Worm (Caenorhabditis elegans) whole organism, midembryonic: ENCODE results near the gene T26H5.10.

Source experiments
- T22C8.4 ChIP-seq: fragments of 200-800 bp; sonication (Bioruptor generic); IDR thresholded peaks from 2 replicates; pipeline ENCODE4 v1.3.6; 2022; ENCODE audit warnings: missing genetic modification characterization, missing compliant biosample characterization
- cog-1 ChIP-seq: sonication (generic microtip); optimal IDR thresholded peaks from 2 replicates; lab custom pipeline; 2016; ENCODE audit warnings: missing genetic modification characterization, missing compliant biosample characterization
- flt-1 ChIP-seq: fragments of 200-800 bp; sonication (Bioruptor generic); IDR thresholded peaks from 2 replicates; pipeline ENCODE4 v1.3.6; 2022; ENCODE audit warnings: missing genetic modification characterization, missing compliant biosample characterization
- klf-2 ChIP-seq: fragments of 200-800 bp; sonication (Bioruptor generic); conservative IDR thresholded peaks from 2 replicates; pipeline ENCODE4 v1.3.6; 2022; ENCODE audit warnings: missing genetic modification reagents, missing genetic modification characterization, missing compliant biosample characterization
- med-1 ChIP-seq: sonication (generic microtip); optimal IDR thresholded peaks from 2 replicates; lab custom pipeline; 2017; ENCODE audit warnings: missing genetic modification characterization, mild to moderate bottlenecking, missing compliant biosample characterization, antibody characterized with exemption, missing genetic modification reagents; ENCODE audit not compliant: insufficient read depth
- ref-1 ChIP-seq: fragments of 200-800 bp; sonication (Bioruptor generic); conservative IDR thresholded peaks from 2 replicates; pipeline ENCODE4 v1.3.6; 2022; ENCODE audit warnings: missing genetic modification reagents, missing genetic modification characterization, missing compliant biosample characterization
- tab-1 ChIP-seq: fragments of 200-800 bp; sonication (Bioruptor generic); IDR thresholded peaks from 2 replicates; pipeline ENCODE4 v1.3.6; 2022; ENCODE audit warnings: missing genetic modification characterization, missing compliant biosample characterization
- ztf-23 ChIP-seq: fragments of 200-800 bp; sonication (Bioruptor generic); IDR thresholded peaks from 2 replicates; pipeline ENCODE4 v1.3.6; 2022; ENCODE audit warnings: missing genetic modification reagents, missing genetic modification characterization, missing compliant biosample characterization
- ztf-29 ChIP-seq: fragments of 200-800 bp; sonication (Bioruptor generic); IDR thresholded peaks from 2 replicates; pipeline ENCODE4 v1.3.6; 2022; ENCODE audit warnings: missing genetic modification reagents, missing genetic modification characterization, missing compliant biosample characterization

T26H5.10 gene

DNA sequence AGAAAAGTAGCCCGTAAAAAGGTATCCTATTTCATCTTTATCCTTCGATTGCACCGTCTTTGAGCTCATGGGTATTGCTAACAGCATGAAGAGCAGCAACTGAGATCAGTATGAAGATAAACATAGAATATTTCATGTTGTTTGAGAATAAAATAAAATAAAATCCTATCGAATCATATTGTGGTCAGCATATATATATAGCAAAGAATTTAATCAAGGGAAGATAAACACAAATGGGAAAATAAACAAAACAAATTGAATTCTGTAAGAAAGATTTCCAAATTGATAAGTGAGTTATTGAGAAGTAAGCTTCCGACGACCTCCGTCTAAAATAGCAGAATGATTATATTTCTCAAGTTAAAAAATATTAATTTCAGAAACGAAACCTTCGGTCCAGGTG, at the start of gene T26H5.10:
TSS of gene T26H5.10 (minus strand) at position 101 of the 400 bp plus-strand sequence.
- TF ChIP-seq ztf-23 (GFP tag; lab: Robert Waterston, UW) (no peak), T22C8.4 (GFP tag; lab: Robert Waterston, UW) (no peak), med-1 (GFP tag; lab: Kevin White, UChicago) (no peak), flt-1 (GFP tag; lab: Robert Waterston, UW) (no peak), tab-1 (GFP tag; lab: Robert Waterston, UW) (no peak), klf-2 (GFP tag; lab: Robert Waterston, UW) (no peak), ref-1 (GFP tag; lab: Robert Waterston, UW) (no peak), ztf-29 (GFP tag; lab: Robert Waterston, UW) (no peak), cog-1 (tag; lab: Kevin White, UChicago) (no peak)

DNA sequence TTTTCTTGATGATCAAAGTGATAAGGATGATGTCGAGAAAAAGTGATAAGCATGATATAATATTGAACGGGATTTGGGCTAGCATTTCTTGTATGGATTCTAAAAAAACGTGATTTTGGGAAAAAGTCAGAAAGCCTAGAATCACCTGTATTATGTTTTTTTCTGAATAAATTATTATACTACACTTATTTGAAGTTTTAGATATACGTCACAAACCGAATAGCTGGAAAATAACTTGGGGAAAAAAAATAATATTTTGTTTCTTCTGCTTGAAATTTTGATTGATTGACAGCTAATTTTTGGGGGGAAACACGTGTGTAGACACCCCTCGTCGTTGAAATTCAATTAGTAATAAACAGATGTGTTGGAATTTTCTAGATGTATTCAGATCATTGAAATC, 48.9 kb upstream of the T26H5.10 start, which contains the start of gene str-264:
TSS of gene str-264 (minus strand) at position 101 of the 400 bp plus-strand sequence.
- TF ChIP-seq klf-2 (GFP tag; lab: Robert Waterston, UW) (no peak), flt-1 (GFP tag; lab: Robert Waterston, UW) (no peak), tab-1 (GFP tag; lab: Robert Waterston, UW) (no peak), ztf-29 (GFP tag; lab: Robert Waterston, UW) (no peak)

DNA sequence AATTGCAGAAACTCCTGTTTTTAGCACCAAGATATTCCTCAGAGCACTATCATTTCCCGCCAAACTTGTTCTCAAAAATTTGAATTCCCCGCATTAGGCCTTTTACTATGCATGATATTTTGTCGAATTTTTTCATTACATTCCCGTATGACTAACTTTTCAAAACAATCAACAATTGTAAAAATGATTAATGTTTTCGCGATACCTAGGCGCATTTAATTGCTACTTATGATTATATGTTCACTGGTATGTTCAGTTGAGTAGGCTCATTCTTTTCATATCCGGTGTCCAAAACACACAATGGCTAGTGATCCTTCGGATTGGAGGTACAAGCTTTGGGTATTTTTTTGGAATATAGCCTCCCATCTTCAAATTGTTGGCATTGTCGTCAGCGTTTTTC, 44.2 kb upstream of the T26H5.10 start, which contains the start of gene srw-21:
TSS of gene srw-21 (plus strand) at position 301 of the 400 bp plus-strand sequence.
- TF ChIP-seq med-1 (GFP tag; lab: Kevin White, UChicago), result no peak
- no peak for TF ChIP-seq ztf-29 (GFP tag; lab: Robert Waterston, UW)
- no peak for TF ChIP-seq tab-1 (GFP tag; lab: Robert Waterston, UW)
- no peak for TF ChIP-seq klf-2 (GFP tag; lab: Robert Waterston, UW)
- no peak for TF ChIP-seq cog-1 (tag; lab: Kevin White, UChicago)
- TF ChIP-seq flt-1 (GFP tag; lab: Robert Waterston, UW), result no peak
- TF ChIP-seq ztf-23 (GFP tag; lab: Robert Waterston, UW), result no peak
- TF ChIP-seq T22C8.4 (GFP tag; lab: Robert Waterston, UW), result no peak
- no peak for TF ChIP-seq ref-1 (GFP tag; lab: Robert Waterston, UW)

DNA sequence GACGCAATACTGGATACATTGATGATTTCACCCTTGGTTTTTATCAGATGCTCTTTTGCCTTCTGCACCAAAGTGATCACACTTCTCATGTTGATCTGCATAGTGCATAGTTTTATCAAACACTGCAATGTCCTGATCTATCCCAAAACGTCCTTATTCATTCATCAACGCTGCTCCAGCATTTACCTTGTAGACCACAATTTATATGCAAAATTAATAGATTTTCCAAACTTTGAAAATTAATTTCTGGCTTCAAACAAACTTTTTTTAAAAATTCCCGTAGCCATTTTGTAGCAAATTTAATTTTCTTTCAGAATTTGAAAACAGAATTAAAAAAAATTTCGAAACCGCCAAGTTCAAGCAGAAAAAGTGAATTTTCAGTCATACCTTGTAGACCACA, 40.9 kb upstream of the T26H5.10 start, which contains the start of gene C06B8.3:
TSS of gene C06B8.3 (minus strand) at position 101 of the 400 bp plus-strand sequence.
- TF ChIP-seq ref-1 (GFP tag; lab: Robert Waterston, UW), result no peak
- TF ChIP-seq tab-1 (GFP tag; lab: Robert Waterston, UW), result no peak
- TF ChIP-seq med-1 (GFP tag; lab: Kevin White, UChicago), result no peak
- TF ChIP-seq cog-1 (tag; lab: Kevin White, UChicago), result no peak
- TF ChIP-seq T22C8.4 (GFP tag; lab: Robert Waterston, UW), result no peak

DNA sequence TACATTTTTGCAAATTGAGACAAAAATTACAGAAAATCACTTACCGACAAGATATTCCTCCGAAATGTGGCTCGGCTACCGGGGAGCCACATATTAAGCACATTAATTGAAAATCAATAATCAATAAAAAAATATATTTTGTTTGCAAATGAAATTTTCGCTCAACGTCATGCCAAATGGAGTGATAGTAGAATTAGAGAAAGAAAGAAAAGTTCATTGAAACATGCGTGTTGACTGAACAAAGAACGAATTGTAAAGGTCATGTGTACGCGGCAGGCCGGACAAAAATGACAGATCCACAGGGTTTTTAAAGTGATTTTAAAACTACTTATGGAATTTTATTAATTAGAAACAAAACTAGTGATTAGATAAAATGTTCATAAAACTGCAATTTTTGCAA, 40.0 kb upstream of the T26H5.10 start:
- TF ChIP-seq cog-1 (tag; lab: Kevin White, UChicago) (no peak), ref-1 (GFP tag; lab: Robert Waterston, UW) (no peak), T22C8.4 (GFP tag; lab: Robert Waterston, UW) (no peak), ztf-29 (GFP tag; lab: Robert Waterston, UW) (no peak), klf-2 (GFP tag; lab: Robert Waterston, UW) (no peak), med-1 (GFP tag; lab: Kevin White, UChicago) (no peak), tab-1 (GFP tag; lab: Robert Waterston, UW) (no peak), flt-1 (GFP tag; lab: Robert Waterston, UW) (no peak), ztf-23 (GFP tag; lab: Robert Waterston, UW) (no peak)

DNA sequence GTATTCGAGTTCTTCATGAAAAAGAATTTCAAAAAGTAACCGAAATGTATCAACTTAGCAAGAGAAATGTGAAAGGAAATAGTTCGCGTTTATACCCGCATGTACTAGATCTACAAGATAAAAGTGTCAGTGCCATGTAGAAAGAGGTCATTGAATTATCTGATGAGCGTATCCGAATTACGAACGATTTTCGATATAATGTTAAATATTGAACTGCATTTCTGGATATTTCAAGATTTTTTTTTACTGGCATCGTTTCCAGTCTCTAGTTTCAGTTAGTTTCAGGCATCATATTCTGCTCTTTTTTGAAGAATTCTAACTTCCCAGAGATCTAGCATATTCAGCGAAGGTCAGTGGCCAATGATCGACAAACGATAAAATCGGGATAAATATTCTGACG, 37.8 kb upstream of the T26H5.10 start, which contains the start of gene nhr-150:
TSS of gene nhr-150 (minus strand) at position 92 of the 400 bp plus-strand sequence.
- TF ChIP-seq klf-2 (GFP tag; lab: Robert Waterston, UW), result no peak
- no peak for TF ChIP-seq flt-1 (GFP tag; lab: Robert Waterston, UW)
- no peak for TF ChIP-seq ztf-23 (GFP tag; lab: Robert Waterston, UW)
- TF ChIP-seq T22C8.4 (GFP tag; lab: Robert Waterston, UW), result no peak
- no peak for TF ChIP-seq tab-1 (GFP tag; lab: Robert Waterston, UW)
- no peak for TF ChIP-seq cog-1 (tag; lab: Kevin White, UChicago)
- no peak for TF ChIP-seq ztf-29 (GFP tag; lab: Robert Waterston, UW)
- no peak for TF ChIP-seq med-1 (GFP tag; lab: Kevin White, UChicago)

DNA sequence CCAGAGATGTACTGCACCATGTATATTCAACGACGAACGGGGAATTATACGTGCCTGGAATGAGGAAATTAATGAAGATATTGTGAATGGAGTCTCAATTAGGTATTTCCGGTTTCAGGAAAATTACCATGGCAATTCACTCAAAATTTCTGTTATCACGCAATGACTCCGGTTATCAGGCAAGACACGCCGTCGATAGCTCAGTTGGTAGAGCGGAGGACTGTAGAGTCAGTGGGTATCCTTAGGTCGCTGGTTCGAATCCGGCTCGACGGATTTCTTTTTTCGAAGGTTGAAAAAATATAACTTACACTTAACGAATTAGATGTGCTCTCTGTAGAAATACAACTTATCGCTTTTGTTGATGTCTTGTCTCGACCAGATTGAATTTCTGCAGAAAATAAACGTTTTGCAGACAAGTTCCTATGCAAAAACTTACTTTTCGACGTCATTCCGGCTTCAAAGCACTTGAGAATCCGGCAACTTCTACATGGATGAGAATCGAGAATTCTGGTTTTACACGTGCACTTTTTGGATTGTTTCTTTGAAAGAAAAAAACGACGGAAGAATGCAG, 37.0 kb upstream of the T26H5.10 start:
- TF ChIP-seq ztf-29 (GFP tag; lab: Robert Waterston, UW), result no peak

DNA sequence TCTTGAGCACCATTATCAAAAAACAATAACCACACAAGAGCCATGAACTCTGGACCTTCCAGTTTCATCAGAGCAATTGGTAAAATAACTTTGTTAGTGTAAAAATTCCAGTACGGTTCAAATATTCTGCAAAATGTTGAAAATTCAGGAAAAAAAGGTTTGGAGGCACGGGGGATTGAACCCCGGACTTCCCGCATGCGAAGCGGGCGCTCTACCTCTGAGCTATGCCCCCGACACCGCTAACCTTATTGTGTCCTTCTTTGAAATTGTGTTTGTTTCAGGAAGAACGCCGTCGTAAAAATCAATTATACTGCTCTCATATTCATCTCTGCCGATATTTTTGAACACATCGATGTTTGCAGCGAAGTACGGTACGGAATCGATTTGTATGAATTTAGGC, 36.2 kb upstream of the T26H5.10 start:
- no peak for TF ChIP-seq cog-1 (tag; lab: Kevin White, UChicago)
- TF ChIP-seq flt-1 (GFP tag; lab: Robert Waterston, UW), result 0 out of 2 replicates have a peak, but pooled peaks have one; percentile 28

DNA sequence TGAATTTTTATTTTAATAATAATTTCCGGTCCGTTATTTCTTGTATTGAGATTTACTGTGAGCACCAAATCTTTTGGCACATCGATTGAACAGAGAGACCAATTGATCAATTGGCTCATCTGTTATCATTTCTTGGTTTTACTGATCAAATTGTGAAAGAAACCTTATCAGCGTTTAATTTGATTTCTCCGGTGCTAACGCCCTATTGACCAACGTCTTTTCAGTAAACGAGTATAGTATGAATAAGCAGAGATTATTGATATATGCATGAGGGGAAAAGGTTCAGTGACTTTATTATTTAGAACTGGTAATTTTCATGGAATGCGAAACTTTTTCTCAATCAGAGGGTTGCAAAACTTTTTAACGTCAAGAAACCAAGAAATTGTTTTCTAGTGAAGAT, 35.5 kb upstream of the T26H5.10 start:
- no peak for TF ChIP-seq med-1 (GFP tag; lab: Kevin White, UChicago)
- TF ChIP-seq klf-2 (GFP tag; lab: Robert Waterston, UW), result no peak
- no peak for TF ChIP-seq cog-1 (tag; lab: Kevin White, UChicago)
- TF ChIP-seq ztf-23 (GFP tag; lab: Robert Waterston, UW), result no peak
- TF ChIP-seq tab-1 (GFP tag; lab: Robert Waterston, UW), result no peak
- TF ChIP-seq ref-1 (GFP tag; lab: Robert Waterston, UW), result no peak
- no peak for TF ChIP-seq ztf-29 (GFP tag; lab: Robert Waterston, UW)
- no peak for TF ChIP-seq flt-1 (GFP tag; lab: Robert Waterston, UW)
- no peak for TF ChIP-seq T22C8.4 (GFP tag; lab: Robert Waterston, UW)
